Worm (Caenorhabditis elegans) whole organism, L4 larva: ENCODE results near the gene clec-232.

Source experiments
- ceh-28 ChIP-seq: fragments of 150-350 bp; optimal IDR thresholded peaks from 2 replicates; lab custom pipeline; 2014; ENCODE audit warnings: missing biosample characterization, missing genetic modification reagents, missing genetic modification characterization
- ceh-32 ChIP-seq: sonication (generic microtip); optimal IDR thresholded peaks from 2 replicates; lab custom pipeline; 2016; ENCODE audit warnings: mild to moderate bottlenecking, missing genetic modification characterization, missing compliant biosample characterization; ENCODE audit not compliant: poor library complexity
- ceh-82 ChIP-seq: sonication (generic microtip); optimal IDR thresholded peaks from 2 replicates; lab custom pipeline; 2017; ENCODE audit warnings: missing biosample characterization, missing genetic modification characterization
- dmd-9 ChIP-seq: fragments of 200-800 bp; sonication (Bioruptor generic); IDR thresholded peaks from 2 replicates; pipeline ENCODE4 v1.3.6; 2022; ENCODE audit warnings: missing genetic modification reagents, missing genetic modification characterization, missing compliant biosample characterization
- mep-1 ChIP-seq: fragments of 150-350 bp; sonication (generic microtip); optimal IDR thresholded peaks from 3 replicates; lab custom pipeline; 2014; ENCODE audit warnings: missing biosample characterization, missing genetic modification characterization
- nhr-237 ChIP-seq: sonication (generic microtip); optimal IDR thresholded peaks from 2 replicates; lab custom pipeline; 2017; ENCODE audit warnings: missing biosample characterization, missing genetic modification characterization
- nhr-76 ChIP-seq: fragments of 150-350 bp; optimal IDR thresholded peaks from 2 replicates; lab custom pipeline; 2014; ENCODE audit warnings: missing biosample characterization, missing genetic modification characterization
- pha-4 ChIP-seq, 2 experiments: fragments of 150-350 bp in 1 of 2; fragments of 200-800 bp in 1 of 2; sonication (Bioruptor generic) in 1 of 2; IDR thresholded peaks in 1 of 2; optimal IDR thresholded peaks in 1 of 2; 2 replicates each; pipeline versions ENCODE4 v1.3.6 to Lab custom; 2014 to 2022; ENCODE audit warnings: missing genetic modification characterization in 2 of 2, missing genetic modification reagents in 2 of 2, missing biosample characterization in 1 of 2, missing compliant biosample characterization in 1 of 2
- zag-1 ChIP-seq: fragments of 150-350 bp; optimal IDR thresholded peaks from 2 replicates; lab custom pipeline; 2014; ENCODE audit warnings: missing biosample characterization, missing genetic modification characterization
- ztf-11 ChIP-seq: fragments of 150-350 bp; optimal IDR thresholded peaks from 2 replicates; lab custom pipeline; 2014; ENCODE audit warnings: missing biosample characterization, missing genetic modification characterization

- no peak for TF ChIP-seq zag-1
- TF ChIP-seq ceh-32 (tag; lab: Kevin White, UChicago), result no peak
- TF ChIP-seq mep-1 (tag; lab: Kevin White, UChicago), result no peak
- TF ChIP-seq ceh-82, result no peak
- no peak for TF ChIP-seq ztf-11 (tag; lab: Kevin White, UChicago)
- TF ChIP-seq ceh-28, result no peak
- TF ChIP-seq pha-4 (GFP tag; IDR thresholded peaks at IDR 0.05; lab: Robert Waterston, UW), result no peak
- TF ChIP-seq pha-4 (tag; optimal IDR thresholded peaks at IDR 0.05; lab: Kevin White, UChicago), result no peak
- no peak for TF ChIP-seq nhr-76 (tag; lab: Kevin White, UChicago)
- TF ChIP-seq nhr-237, result no peak
- no peak for TF ChIP-seq dmd-9
Measured at ce11 chrV:15988074-15988473, 12.1 kb downstream of the clec-232 start, which contains the start of gene F36G9.15.
